Worm (Caenorhabditis elegans) whole organism, L2 larva: ENCODE data around the gene Y42H9AR.4.

Experiments used
- aly-2 ChIP-seq: fragments of 150-350 bp; optimal IDR thresholded peaks from 2 replicates; lab custom pipeline; 2014; ENCODE audit warnings: missing biosample characterization, missing genetic modification characterization
- dmd-4 ChIP-seq: sonication (generic microtip); optimal IDR thresholded peaks from 2 replicates; lab custom pipeline; 2017; ENCODE audit warnings: missing biosample characterization, missing genetic modification characterization
- egl-27 ChIP-seq: sonication (generic microtip); optimal IDR thresholded peaks from 3 replicates; lab custom pipeline; 2017; ENCODE audit warnings: missing biosample characterization, missing genetic modification reagents, missing genetic modification characterization
- elt-3 ChIP-seq: sonication (generic microtip); optimal IDR thresholded peaks from 2 replicates; lab custom pipeline; 2017; ENCODE audit warnings: missing biosample characterization, missing genetic modification characterization
- fos-1 ChIP-seq: fragments of 150-350 bp; optimal IDR thresholded peaks from 2 replicates; lab custom pipeline; 2014; ENCODE audit warnings: missing biosample characterization, missing genetic modification characterization
- nhr-10 ChIP-seq: sonication (generic microtip); optimal IDR thresholded peaks from 2 replicates; lab custom pipeline; 2017; ENCODE audit warnings: missing biosample characterization, missing genetic modification characterization
- nhr-12 ChIP-seq: fragments of 150-350 bp; optimal IDR thresholded peaks from 2 replicates; lab custom pipeline; 2014; ENCODE audit warnings: missing biosample characterization, missing genetic modification characterization
- nhr-77 ChIP-seq: fragments of 150-350 bp; optimal IDR thresholded peaks from 2 replicates; lab custom pipeline; 2014; ENCODE audit warnings: missing biosample characterization, missing genetic modification characterization
- sma-9 ChIP-seq, 2 experiments: fragments of 150-350 bp in 1 of 2; sonication (generic microtip) in 1 of 2; optimal IDR thresholded peaks; 2 replicates each; lab custom pipeline; 2014 to 2016; ENCODE audit warnings: missing genetic modification characterization in 2 of 2, mild to moderate bottlenecking in 1 of 2, missing biosample characterization in 1 of 2, missing compliant biosample characterization in 1 of 2, missing genetic modification reagents in 1 of 2, moderate library complexity in 1 of 2
- snpc-4 ChIP-seq: fragments of 150-350 bp; optimal IDR thresholded peaks from 2 replicates; lab custom pipeline; 2014; ENCODE audit warnings: missing biosample characterization, missing genetic modification characterization
- unc-62 ChIP-seq: fragments of 150-350 bp; optimal IDR thresholded peaks from 2 replicates; lab custom pipeline; 2014; ENCODE audit warnings: missing biosample characterization, missing genetic modification reagents, missing genetic modification characterization
- ztf-1 ChIP-seq: fragments of 200-800 bp; sonication (Bioruptor generic); conservative IDR thresholded peaks from 2 replicates; pipeline ENCODE4 v1.3.6; 2022; ENCODE audit warnings: missing genetic modification characterization, missing compliant biosample characterization
- ztf-4 ChIP-seq: fragments of 150-350 bp; optimal IDR thresholded peaks from 2 replicates; lab custom pipeline; 2014; ENCODE audit warnings: missing biosample characterization, missing genetic modification characterization

DNA sequence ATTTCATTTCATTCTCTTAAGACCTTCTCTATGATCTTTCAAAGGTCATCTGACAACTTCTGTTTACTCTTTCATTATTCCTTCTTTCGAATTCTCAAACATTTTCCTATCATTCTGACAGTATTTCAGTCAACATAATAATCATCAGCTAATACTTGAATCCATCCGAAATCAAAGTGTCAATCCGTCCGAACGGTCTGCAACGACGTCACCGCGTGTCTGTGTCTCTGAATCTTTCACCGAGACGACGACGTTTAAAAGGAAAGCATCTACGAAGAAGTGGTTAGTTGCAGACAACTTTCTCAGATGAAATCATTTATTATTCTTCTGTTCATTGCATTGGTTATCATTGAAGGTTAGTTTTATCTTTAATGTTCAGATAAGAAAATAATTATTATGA, 9.8 kb downstream of the Y42H9AR.4 start, which contains the start of gene Y42H9AR.5:
- TF ChIP-seq elt-3 (tag; lab: Kevin White, UChicago), result no peak
- no peak for TF ChIP-seq egl-27
- TF ChIP-seq fos-1 (tag; lab: Kevin White, UChicago), result peak; percentile 42
- no peak for TF ChIP-seq nhr-10
- TF ChIP-seq nhr-12 (tag; lab: Kevin White, UChicago), result no peak
- no peak for TF ChIP-seq dmd-4 (tag; lab: Kevin White, UChicago)
- TF ChIP-seq nhr-77 (tag; lab: Kevin White, UChicago), result no peak
- TF ChIP-seq unc-62 (GFP tag; lab: Kevin White, UChicago), result no peak
- no peak for TF ChIP-seq ztf-1 (GFP tag; lab: Robert Waterston, UW)
- no peak for TF ChIP-seq aly-2 (tag; lab: Kevin White, UChicago)
- TF ChIP-seq sma-9 (GFP tag; optimal IDR thresholded peaks at IDR 0.05; lab: Kevin White, UChicago), result no peak
- TF ChIP-seq sma-9 (tag; optimal IDR thresholded peaks at IDR 0.05; lab: Kevin White, UChicago), result no peak
- no peak for TF ChIP-seq snpc-4 (tag; lab: Kevin White, UChicago)
- TF ChIP-seq ztf-4, result no peak
